Worm (Caenorhabditis elegans) whole organism, L3 larva: ENCODE results near the gene pqn-53.
A peak's percentile ranks its signal among the peaks of the same experiment; 100 is the strongest.

Experiments used
- R02D3.7 ChIP-seq: fragments of 150-350 bp; optimal IDR thresholded peaks from 2 replicates; lab custom pipeline; 2014; ENCODE audit warnings: missing biosample characterization, missing genetic modification characterization
- ZK546.5 ChIP-seq: sonication (generic microtip); optimal IDR thresholded peaks from 2 replicates; lab custom pipeline; 2017; ENCODE audit warnings: missing biosample characterization, missing genetic modification characterization
- ama-1 ChIP-seq: fragments of 150-350 bp; optimal IDR thresholded peaks from 2 replicates; lab custom pipeline; 2018
- ceh-28 ChIP-seq: fragments of 150-350 bp; optimal IDR thresholded peaks from 2 replicates; lab custom pipeline; 2014; ENCODE audit warnings: missing biosample characterization, missing genetic modification reagents, missing genetic modification characterization
- ceh-82 ChIP-seq: fragments of 150-350 bp; optimal IDR thresholded peaks from 2 replicates; lab custom pipeline; 2014; ENCODE audit warnings: missing biosample characterization, missing genetic modification characterization
- ceh-9 ChIP-seq: sonication (generic microtip); optimal IDR thresholded peaks from 2 replicates; lab custom pipeline; 2018; ENCODE audit warnings: missing biosample characterization, missing genetic modification characterization
- daf-12 ChIP-seq: fragments of 150-350 bp; optimal IDR thresholded peaks from 2 replicates; lab custom pipeline; 2014; ENCODE audit warnings: missing biosample characterization, missing genetic modification reagents, missing genetic modification characterization
- egl-27 ChIP-seq: sonication (generic microtip); optimal IDR thresholded peaks from 4 replicates; lab custom pipeline; 2017; ENCODE audit warnings: missing biosample characterization, missing genetic modification reagents, missing genetic modification characterization
- elt-2 ChIP-seq: sonication (generic microtip); optimal IDR thresholded peaks from 2 replicates; lab custom pipeline; 2016; ENCODE audit warnings: missing genetic modification reagents, mild to moderate bottlenecking, missing genetic modification characterization, missing compliant biosample characterization
- elt-3 ChIP-seq, 3 experiments: fragments of 150-350 bp in 1 of 3; sonication (generic microtip) in 2 of 3; optimal IDR thresholded peaks; 2 replicates in 2 of 3; 4 replicates in 1 of 3; lab custom pipeline; 2014 to 2017; ENCODE audit warnings: missing biosample characterization in 3 of 3, missing genetic modification characterization in 3 of 3
- eor-1 ChIP-seq, 2 experiments: fragments of 150-350 bp; optimal IDR thresholded peaks; 2 replicates each; lab custom pipeline; 2014 to 2018; ENCODE audit warnings: missing biosample characterization in 2 of 2, missing genetic modification characterization in 2 of 2
- fkh-10 ChIP-seq: sonication (generic microtip); optimal IDR thresholded peaks from 2 replicates; lab custom pipeline; 2017; ENCODE audit warnings: missing biosample characterization, missing genetic modification reagents, missing genetic modification characterization
- fkh-2 ChIP-seq: fragments of 150-350 bp; optimal IDR thresholded peaks from 2 replicates; lab custom pipeline; 2014; ENCODE audit warnings: missing biosample characterization, missing genetic modification reagents, missing genetic modification characterization
- hmg-11 ChIP-seq: sonication (generic microtip); optimal IDR thresholded peaks from 2 replicates; lab custom pipeline; 2016; ENCODE audit warnings: missing genetic modification characterization, missing compliant biosample characterization
- jun-1 ChIP-seq: fragments of 150-350 bp; optimal IDR thresholded peaks from 2 replicates; lab custom pipeline; 2014; ENCODE audit warnings: missing biosample characterization, missing genetic modification reagents, missing genetic modification characterization
- lin-15B ChIP-seq: fragments of 150-350 bp; optimal IDR thresholded peaks from 2 replicates; lab custom pipeline; 2014; ENCODE audit warnings: missing biosample characterization, missing genetic modification characterization
- lin-39 ChIP-seq: fragments of 150-350 bp; optimal IDR thresholded peaks from 2 replicates; lab custom pipeline; 2018; ENCODE audit warnings: missing biosample characterization, missing genetic modification reagents, missing genetic modification characterization
- lsy-12 ChIP-seq: sonication (generic microtip); optimal IDR thresholded peaks from 2 replicates; lab custom pipeline; 2016; ENCODE audit warnings: mild to moderate bottlenecking, missing genetic modification characterization, missing compliant biosample characterization
- mdl-1 ChIP-seq: fragments of 150-350 bp; optimal IDR thresholded peaks from 2 replicates; lab custom pipeline; 2014; ENCODE audit warnings: missing biosample characterization, missing genetic modification characterization
- nfya-1 ChIP-seq: sonication (generic microtip); optimal IDR thresholded peaks from 2 replicates; lab custom pipeline; 2017; ENCODE audit warnings: missing genetic modification characterization, mild to moderate bottlenecking, missing compliant biosample characterization, antibody characterized with exemption, moderate library complexity; ENCODE audit not compliant: insufficient read depth
- nhr-11 ChIP-seq: fragments of 150-350 bp; optimal IDR thresholded peaks from 2 replicates; lab custom pipeline; 2014; ENCODE audit warnings: missing biosample characterization, missing genetic modification characterization
- nhr-12 ChIP-seq: fragments of 150-350 bp; optimal IDR thresholded peaks from 2 replicates; lab custom pipeline; 2014; ENCODE audit warnings: missing biosample characterization, missing genetic modification characterization
- nhr-23 ChIP-seq: fragments of 150-350 bp; optimal IDR thresholded peaks from 2 replicates; lab custom pipeline; 2014; ENCODE audit warnings: missing biosample characterization, missing genetic modification reagents, missing genetic modification characterization
- nhr-25 ChIP-seq: sonication (generic microtip); optimal IDR thresholded peaks from 2 replicates; lab custom pipeline; 2017; ENCODE audit warnings: missing biosample characterization, missing genetic modification characterization
- nhr-28 ChIP-seq: fragments of 150-350 bp; optimal IDR thresholded peaks from 2 replicates; lab custom pipeline; 2014; ENCODE audit warnings: missing biosample characterization, missing genetic modification characterization
- nhr-43 ChIP-seq: sonication (generic microtip); optimal IDR thresholded peaks from 2 replicates; lab custom pipeline; 2016; ENCODE audit warnings: mild to moderate bottlenecking, missing genetic modification characterization, missing compliant biosample characterization; ENCODE audit not compliant: poor library complexity, severe bottlenecking
- nhr-67 ChIP-seq: fragments of 150-350 bp; optimal IDR thresholded peaks from 2 replicates; lab custom pipeline; 2014; ENCODE audit warnings: missing biosample characterization, missing genetic modification characterization
- nhr-77 ChIP-seq: fragments of 150-350 bp; optimal IDR thresholded peaks from 2 replicates; lab custom pipeline; 2014; ENCODE audit warnings: missing biosample characterization, missing genetic modification characterization
- pha-4 ChIP-seq: fragments of 150-350 bp; optimal IDR thresholded peaks from 2 replicates; lab custom pipeline; 2014; ENCODE audit warnings: missing biosample characterization, missing genetic modification reagents, missing genetic modification characterization
- pqm-1 ChIP-seq: fragments of 150-350 bp; optimal IDR thresholded peaks from 2 replicates; lab custom pipeline; 2017; ENCODE audit warnings: missing biosample characterization, missing genetic modification characterization, inconsistent platforms
- sea-2 ChIP-seq: fragments of 150-350 bp; sonication (generic microtip); optimal IDR thresholded peaks from 4 replicates; lab custom pipeline; 2014; ENCODE audit warnings: missing biosample characterization, missing genetic modification reagents, missing genetic modification characterization
- skn-1 ChIP-seq: fragments of 150-350 bp; optimal IDR thresholded peaks from 2 replicates; lab custom pipeline; 2014; ENCODE audit warnings: missing biosample characterization, missing genetic modification characterization
- snpc-4 ChIP-seq: fragments of 150-350 bp; optimal IDR thresholded peaks from 2 replicates; lab custom pipeline; 2014; ENCODE audit warnings: missing biosample characterization, missing genetic modification characterization
- tbx-2 ChIP-seq: sonication (generic microtip); optimal IDR thresholded peaks from 2 replicates; lab custom pipeline; 2016; ENCODE audit warnings: mild to moderate bottlenecking, missing genetic modification characterization, missing compliant biosample characterization
- unc-39 ChIP-seq: sonication (generic microtip); optimal IDR thresholded peaks from 4 replicates; lab custom pipeline; 2017; ENCODE audit warnings: missing biosample characterization, missing genetic modification characterization
- unc-62 ChIP-seq: fragments of 150-350 bp; sonication (generic microtip); optimal IDR thresholded peaks from 4 replicates; lab custom pipeline; 2014; ENCODE audit warnings: missing biosample characterization, missing genetic modification reagents, missing genetic modification characterization
- zag-1 ChIP-seq: fragments of 150-350 bp; optimal IDR thresholded peaks from 2 replicates; lab custom pipeline; 2014; ENCODE audit warnings: missing biosample characterization, missing genetic modification characterization
- ztf-4 ChIP-seq: fragments of 150-350 bp; optimal IDR thresholded peaks from 2 replicates; lab custom pipeline; 2014; ENCODE audit warnings: missing biosample characterization, missing genetic modification characterization

pqn-53 gene

DNA sequence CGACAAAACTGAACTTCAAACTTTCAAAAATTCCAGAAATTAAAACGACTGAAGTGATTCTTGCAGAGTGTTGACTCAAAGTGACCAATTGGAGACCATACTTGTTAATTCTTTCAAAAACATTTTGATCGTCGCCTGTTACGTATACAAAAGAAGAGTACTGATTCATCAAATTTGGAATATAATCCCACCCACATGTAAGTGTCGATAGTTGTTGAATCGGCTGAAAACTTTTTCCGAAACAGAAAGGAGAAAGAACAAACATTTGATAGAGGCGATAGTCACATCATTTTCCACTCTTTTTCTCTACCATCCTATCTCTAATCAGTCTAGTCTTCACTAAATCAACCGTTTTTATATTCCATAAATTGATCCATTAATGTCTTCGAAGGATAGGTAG lies 38.7 kb upstream of the pqn-53 start, which contains the start of gene nhr-153:
nhr-153 (plus strand) TSS at position 301 of the 400 bp plus-strand sequence.
- no peak for TF ChIP-seq hmg-11 (tag; lab: Kevin White, UChicago)
- no peak for TF ChIP-seq fkh-10 (GFP tag; lab: Kevin White, UChicago)
- TF ChIP-seq ztf-4 (tag; lab: Kevin White, UChicago) = no peak
- TF ChIP-seq nhr-77 (tag; lab: Kevin White, UChicago) = no peak
- TF ChIP-seq elt-2 (tag; lab: Kevin White, UChicago) = peak; percentile 17
- TF ChIP-seq tbx-2 (tag; lab: Kevin White, UChicago) = no peak
- no peak for TF ChIP-seq ceh-82 (tag; lab: Kevin White, UChicago)
- TF ChIP-seq egl-27 (tag; lab: Kevin White, UChicago) = no peak
- TF ChIP-seq pqm-1 (tag; lab: Kevin White, UChicago) = peak; percentile 34
- no peak for TF ChIP-seq ceh-9 (tag; lab: Kevin White, UChicago)
- no peak for TF ChIP-seq zag-1 (tag; lab: Kevin White, UChicago)
- TF ChIP-seq lin-39 = no peak
- TF ChIP-seq R02D3.7 (tag; lab: Kevin White, UChicago) = no peak
- TF ChIP-seq ceh-28 (tag; lab: Kevin White, UChicago) = no peak
- no peak for TF ChIP-seq ama-1 (lab: Kevin White, UChicago)

DNA sequence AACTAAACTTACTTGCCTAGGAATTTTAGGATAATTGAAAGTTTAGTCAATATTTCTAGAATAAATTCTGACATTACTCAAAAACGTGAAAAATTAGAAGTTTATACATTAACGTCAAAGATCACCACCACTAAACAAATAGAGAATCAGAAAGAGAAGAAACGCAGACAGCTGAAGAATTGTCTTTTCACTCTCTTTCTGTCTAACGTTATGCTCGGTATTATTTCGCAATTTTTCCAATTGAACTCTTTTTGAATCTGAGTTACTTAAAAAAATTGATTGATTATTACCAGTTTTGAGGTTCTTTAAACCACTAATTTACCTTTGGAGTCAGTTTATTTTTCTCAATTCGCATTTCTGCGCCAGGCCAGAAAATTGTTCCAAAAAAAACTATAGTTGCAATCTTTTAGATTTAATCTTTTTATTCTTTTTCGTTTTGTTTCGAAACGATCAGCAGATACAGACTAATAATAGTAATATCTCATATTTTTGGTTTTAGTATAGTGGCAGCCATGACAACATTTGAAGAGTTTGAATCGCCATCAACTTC lies 35.7 kb upstream of the pqn-53 start, which contains the start of gene nhr-154:
nhr-154 (plus strand) TSS at position 500 of the 550 bp plus-strand sequence.
- TF ChIP-seq pqm-1 (tag; lab: Kevin White, UChicago) (peak; percentile 25), snpc-4 (tag; lab: Kevin White, UChicago) (peak; percentile 32), pha-4 (tag; lab: Kevin White, UChicago) (peak; percentile 75), ceh-28 (tag; lab: Kevin White, UChicago) (peak; percentile 42), elt-2 (tag; lab: Kevin White, UChicago) (peak; percentile 23), skn-1 (tag; lab: Kevin White, UChicago) (no peak), hmg-11 (tag; lab: Kevin White, UChicago) (peak; percentile 25), ama-1 (lab: Kevin White, UChicago) (no peak)

DNA sequence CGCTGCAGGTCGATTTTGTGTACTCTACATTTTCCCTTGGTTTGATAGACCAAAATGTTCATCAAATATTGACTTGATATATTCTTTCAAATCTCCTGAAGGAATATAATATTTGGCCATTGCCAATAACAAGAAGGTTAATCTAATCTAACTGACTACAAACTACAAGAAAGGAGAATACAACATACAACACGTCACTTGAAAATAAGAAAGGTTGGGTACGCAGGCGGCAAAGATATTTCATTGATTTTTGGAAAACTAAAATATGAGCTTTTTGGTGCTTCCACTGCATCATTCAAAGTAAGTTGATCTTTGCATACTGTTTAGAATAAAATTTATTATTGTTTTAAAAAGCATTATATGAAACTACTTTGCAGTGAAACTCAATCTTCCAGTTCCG lies 32.9 kb upstream of the pqn-53 start, which contains the start of gene nhr-209:
nhr-209 (plus strand) TSS at position 27 of the 400 bp plus-strand sequence.
- TF ChIP-seq nhr-12 (tag; lab: Kevin White, UChicago) (no peak), fkh-10 (GFP tag; lab: Kevin White, UChicago) (no peak), nfya-1 (tag; lab: Kevin White, UChicago) (no peak), nhr-11 (no peak), hmg-11 (tag; lab: Kevin White, UChicago) (no peak), eor-1 (tag; optimal IDR thresholded peaks at IDR 0.05; lab: Kevin White, UChicago) (no peak), snpc-4 (tag; lab: Kevin White, UChicago) (no peak), nhr-23 (tag; lab: Kevin White, UChicago) (no peak), sea-2 (no peak), pqm-1 (tag; lab: Kevin White, UChicago) (no peak), nhr-77 (tag; lab: Kevin White, UChicago) (no peak), nhr-25 (tag; lab: Kevin White, UChicago) (no peak), ZK546.5 (tag; lab: Kevin White, UChicago) (no peak)

- TF ChIP-seq jun-1 (tag; lab: Kevin White, UChicago) (peak; percentile 8), pqm-1 (tag; lab: Kevin White, UChicago) (peak; percentile 89), elt-2 (tag; lab: Kevin White, UChicago) (peak; percentile 26), elt-3 (tag; optimal IDR thresholded peaks at IDR 0.05; lab: Kevin White, UChicago) (no peak), pha-4 (tag; lab: Kevin White, UChicago) (peak; percentile 87), nfya-1 (tag; lab: Kevin White, UChicago) (no peak)
These were observed 30.7 kb upstream of the pqn-53 start, which contains the start of gene nhr-207 for ce11 chrV:12095865-12096264. Gene nhr-207 (plus strand): TSS chrV:12096146.

- no peak for TF ChIP-seq lin-15B (tag; lab: Kevin White, UChicago)
- no peak for TF ChIP-seq daf-12 (tag; lab: Kevin White, UChicago)
- TF ChIP-seq elt-2 (tag; lab: Kevin White, UChicago) = peak; percentile 16
- no peak for TF ChIP-seq nhr-67 (tag; lab: Kevin White, UChicago)
- no peak for TF ChIP-seq zag-1 (tag; lab: Kevin White, UChicago)
- no peak for TF ChIP-seq nhr-28
- no peak for TF ChIP-seq fkh-2 (tag; lab: Kevin White, UChicago)
- TF ChIP-seq pha-4 (tag; lab: Kevin White, UChicago) = no peak
- no peak for TF ChIP-seq mdl-1 (tag; lab: Kevin White, UChicago)
- no peak for TF ChIP-seq unc-62 (GFP tag; lab: Kevin White, UChicago)
- TF ChIP-seq unc-39 (tag; lab: Kevin White, UChicago) = no peak
- TF ChIP-seq nhr-43 = no peak
- TF ChIP-seq eor-1 (tag; optimal IDR thresholded peaks at IDR 0.05; lab: Kevin White, UChicago) = no peak
- TF ChIP-seq nfya-1 (tag; lab: Kevin White, UChicago) = no peak
- no peak for TF ChIP-seq lsy-12 (tag; lab: Kevin White, UChicago)
- TF ChIP-seq pqm-1 (tag; lab: Kevin White, UChicago) = peak; percentile 52
- TF ChIP-seq elt-3 (tag; optimal IDR thresholded peaks at IDR 0.05; lab: Kevin White, UChicago) = no peak
- no peak for TF ChIP-seq hmg-11 (tag; lab: Kevin White, UChicago)
These were observed 28.8 kb upstream of the pqn-53 start, which contains the start of gene nhr-208 for ce11 chrV:12094030-12094429. Gene nhr-208 (plus strand): TSS chrV:12094317.
